Worm (Caenorhabditis elegans): Measurements from ENCODE around the gene nhr-32.

- TF ChIP-seq W03F9.2 (tag; optimal IDR thresholded peaks at IDR 0.05): no peak
- TF ChIP-seq dao-5 (tag; optimal IDR thresholded peaks at IDR 0.05): no peak
- TF ChIP-seq him-1 (tag; optimal IDR thresholded peaks at IDR 0.05): no peak
Observed at ce11 chrX:13294669-13295068, 42.9 kb downstream of the nhr-32 start, which contains the start of gene srd-36.
